Worm (Caenorhabditis elegans) whole organism, mixed stage, embryonic: ENCODE data around the gene nhr-213.
A peak's percentile ranks its signal among the peaks of the same experiment; 100 is the strongest.

Experiments used
- M03D4.4 ChIP-seq: sonication (generic microtip); optimal IDR thresholded peaks from 2 replicates; lab custom pipeline; 2017; ENCODE audit warnings: mild to moderate bottlenecking, missing genetic modification characterization, missing compliant biosample characterization
- bed-3 ChIP-seq: fragments of 200-800 bp; sonication (Bioruptor generic); optimal IDR thresholded peaks from 3 replicates; lab custom pipeline; 2018; ENCODE audit warnings: mild to moderate bottlenecking, missing genetic modification characterization, moderate library complexity, missing compliant biosample characterization
- blmp-1 ChIP-seq: fragments of 150-350 bp; optimal IDR thresholded peaks from 2 replicates; lab custom pipeline; 2014; ENCODE audit warnings: missing biosample characterization, missing genetic modification characterization
- ceh-39 ChIP-seq: fragments of 150-350 bp; optimal IDR thresholded peaks from 2 replicates; lab custom pipeline; 2014; ENCODE audit warnings: missing biosample characterization, missing genetic modification characterization
- ceh-43 ChIP-seq: fragments of 200-800 bp; sonication (Bioruptor generic); optimal IDR thresholded peaks from 2 replicates; lab custom pipeline; 2018; ENCODE audit warnings: mild to moderate bottlenecking, missing genetic modification characterization, moderate library complexity, missing compliant biosample characterization
- ceh-83 ChIP-seq: fragments of 200-800 bp; sonication (Bioruptor generic); optimal IDR thresholded peaks from 2 replicates; lab custom pipeline; 2018; ENCODE audit warnings: mild to moderate bottlenecking, missing genetic modification characterization, missing compliant biosample characterization
- ces-1 ChIP-seq: fragments of 150-350 bp; optimal IDR thresholded peaks from 2 replicates; lab custom pipeline; 2014; ENCODE audit warnings: missing biosample characterization, missing genetic modification reagents, missing genetic modification characterization
- cnd-1 ChIP-seq: fragments of 200-800 bp; sonication (Bioruptor generic); optimal IDR thresholded peaks from 2 replicates; lab custom pipeline; 2018; ENCODE audit warnings: mild to moderate bottlenecking, missing genetic modification characterization, missing compliant biosample characterization
- elt-1 ChIP-seq: sonication (generic microtip); optimal IDR thresholded peaks from 2 replicates; lab custom pipeline; 2017; ENCODE audit warnings: missing genetic modification characterization, mild to moderate bottlenecking, missing compliant biosample characterization, antibody characterized with exemption, moderate library complexity, borderline replicate concordance; ENCODE audit not compliant: insufficient read depth
- elt-3 ChIP-seq: fragments of 150-350 bp; optimal IDR thresholded peaks from 2 replicates; lab custom pipeline; 2014; ENCODE audit warnings: missing biosample characterization, missing genetic modification characterization
- flh-1 ChIP-seq: fragments of 200-800 bp; sonication (Bioruptor generic); optimal IDR thresholded peaks from 2 replicates; lab custom pipeline; 2018; ENCODE audit warnings: mild to moderate bottlenecking, missing genetic modification characterization, moderate library complexity, missing compliant biosample characterization
- ham-2 ChIP-seq: fragments of 200-800 bp; sonication (Bioruptor generic); optimal IDR thresholded peaks from 2 replicates; lab custom pipeline; 2018; ENCODE audit warnings: mild to moderate bottlenecking, missing genetic modification characterization, missing compliant biosample characterization
- hlh-1 ChIP-seq: fragments of 150-350 bp; optimal IDR thresholded peaks from 2 replicates; lab custom pipeline; 2014; ENCODE audit warnings: missing biosample characterization, missing genetic modification reagents, missing genetic modification characterization
- lin-13 ChIP-seq: fragments of 150-350 bp; optimal IDR thresholded peaks from 2 replicates; lab custom pipeline; 2014; ENCODE audit warnings: missing biosample characterization, missing genetic modification characterization
- lin-32 ChIP-seq: fragments of 200-800 bp; sonication (Bioruptor generic); optimal IDR thresholded peaks from 2 replicates; lab custom pipeline; 2018; ENCODE audit warnings: mild to moderate bottlenecking, missing genetic modification characterization, missing compliant biosample characterization
- lsy-2 ChIP-seq: fragments of 150-350 bp; optimal IDR thresholded peaks from 2 replicates; lab custom pipeline; 2014; ENCODE audit warnings: missing biosample characterization, missing genetic modification characterization
- mab-5 ChIP-seq: fragments of 150-350 bp; optimal IDR thresholded peaks from 2 replicates; lab custom pipeline; 2014; ENCODE audit warnings: missing biosample characterization, missing genetic modification characterization
- mls-2 ChIP-seq: sonication (generic microtip); optimal IDR thresholded peaks from 2 replicates; lab custom pipeline; 2016; ENCODE audit warnings: mild to moderate bottlenecking, missing genetic modification characterization, moderate library complexity, missing compliant biosample characterization
- nhr-12 ChIP-seq: fragments of 150-350 bp; optimal IDR thresholded peaks from 2 replicates; lab custom pipeline; 2014; ENCODE audit warnings: missing biosample characterization, missing genetic modification characterization
- nhr-2 ChIP-seq: fragments of 150-350 bp; optimal IDR thresholded peaks from 2 replicates; lab custom pipeline; 2014; ENCODE audit warnings: missing biosample characterization, missing genetic modification characterization
- nhr-237 ChIP-seq: fragments of 150-350 bp; optimal IDR thresholded peaks from 2 replicates; lab custom pipeline; 2014; ENCODE audit warnings: missing biosample characterization, missing genetic modification characterization
- nhr-28 ChIP-seq: fragments of 150-350 bp; optimal IDR thresholded peaks from 2 replicates; lab custom pipeline; 2014; ENCODE audit warnings: missing biosample characterization, missing genetic modification characterization
- pha-4 ChIP-seq: fragments of 150-350 bp; optimal IDR thresholded peaks from 2 replicates; lab custom pipeline; 2018; ENCODE audit warnings: missing biosample characterization, missing genetic modification reagents, missing genetic modification characterization
- sem-2 ChIP-seq: fragments of 200-800 bp; sonication (Bioruptor generic); optimal IDR thresholded peaks from 2 replicates; lab custom pipeline; 2018; ENCODE audit warnings: mild to moderate bottlenecking, missing genetic modification characterization, missing compliant biosample characterization
- sptf-1 ChIP-seq: sonication (generic microtip); optimal IDR thresholded peaks from 2 replicates; lab custom pipeline; 2017; ENCODE audit warnings: mild to moderate bottlenecking, missing genetic modification characterization, moderate library complexity, missing compliant biosample characterization
- tbx-8 ChIP-seq: fragments of 200-800 bp; sonication (Bioruptor generic); optimal IDR thresholded peaks from 2 replicates; lab custom pipeline; 2018; ENCODE audit warnings: mild to moderate bottlenecking, missing genetic modification characterization, moderate library complexity, missing compliant biosample characterization
- unc-39 ChIP-seq: fragments of 150-350 bp; optimal IDR thresholded peaks from 2 replicates; lab custom pipeline; 2014; ENCODE audit warnings: missing biosample characterization, missing genetic modification characterization
- unc-62 ChIP-seq: fragments of 150-350 bp; optimal IDR thresholded peaks from 2 replicates; lab custom pipeline; 2014; ENCODE audit warnings: missing biosample characterization, missing genetic modification reagents, missing genetic modification characterization

nhr-213 gene

ce11 chrV:15888751-15889150, 7.8 kb downstream of the nhr-213 start, which contains the start of gene cgt-1:
Gene cgt-1, minus strand, starts transcription at chrV:15888851.
- TF ChIP-seq nhr-28 (tag; lab: Kevin White, UChicago): no peak
- no peak for TF ChIP-seq ceh-43 (GFP tag; lab: Kevin White, UChicago)
- TF ChIP-seq lsy-2 (tag; lab: Kevin White, UChicago): no peak
- TF ChIP-seq blmp-1 (tag; lab: Kevin White, UChicago): no peak
- no peak for TF ChIP-seq lin-32 (GFP tag; lab: Kevin White, UChicago)
- no peak for TF ChIP-seq cnd-1 (tag; lab: Kevin White, UChicago)
- no peak for TF ChIP-seq ceh-39
- TF ChIP-seq sptf-1: no peak
- no peak for TF ChIP-seq tbx-8

ce11 chrV:15887708-15888295, 8.8 kb downstream of the nhr-213 start:
- TF ChIP-seq bed-3 (GFP tag; lab: Kevin White, UChicago): no peak

- no peak for TF ChIP-seq unc-39 (tag; lab: Kevin White, UChicago)
- no peak for TF ChIP-seq pha-4 (tag; lab: Kevin White, UChicago)
Measured at ce11 chrV:15885967-15886366, 10.6 kb downstream of the nhr-213 start, which contains the start of gene T06C12.9. Gene T06C12.9, minus strand, starts transcription at chrV:15886067.

ce11 chrV:15884698-15885097, 11.9 kb downstream of the nhr-213 start, which contains the start of gene oac-42:
Gene oac-42, minus strand, starts transcription at chrV:15884798.
- TF ChIP-seq ceh-83 (GFP tag; lab: Kevin White, UChicago): no peak
- TF ChIP-seq elt-3: no peak
- no peak for TF ChIP-seq tbx-8
- TF ChIP-seq mab-5: no peak
- TF ChIP-seq nhr-12 (tag; lab: Kevin White, UChicago): no peak
- TF ChIP-seq ces-1 (GFP tag; lab: Kevin White, UChicago): no peak
- no peak for TF ChIP-seq elt-1 (tag; lab: Kevin White, UChicago)
- no peak for TF ChIP-seq lin-13 (tag; lab: Kevin White, UChicago)
- no peak for TF ChIP-seq nhr-28 (tag; lab: Kevin White, UChicago)
- TF ChIP-seq mls-2 (tag; lab: Kevin White, UChicago): no peak
- no peak for TF ChIP-seq nhr-2
- TF ChIP-seq flh-1 (GFP tag; lab: Kevin White, UChicago): no peak
- no peak for TF ChIP-seq blmp-1 (tag; lab: Kevin White, UChicago)
- no peak for TF ChIP-seq sem-2 (GFP tag; lab: Kevin White, UChicago)
- no peak for TF ChIP-seq pha-4 (tag; lab: Kevin White, UChicago)
- no peak for TF ChIP-seq ceh-39
- no peak for TF ChIP-seq ceh-43 (GFP tag; lab: Kevin White, UChicago)

ce11 chrV:15880705-15881104, 15.9 kb downstream of the nhr-213 start:
- TF ChIP-seq tbx-8 (no peak), nhr-237 (peak; percentile 57)

ce11 chrV:15880033-15880432, 16.5 kb downstream of the nhr-213 start:
- TF ChIP-seq nhr-237 (no peak), cnd-1 (tag; lab: Kevin White, UChicago) (no peak), hlh-1 (tag; lab: Kevin White, UChicago) (no peak), bed-3 (GFP tag; lab: Kevin White, UChicago) (no peak), nhr-2 (no peak), lin-32 (GFP tag; lab: Kevin White, UChicago) (no peak), elt-3 (no peak), M03D4.4 (tag; lab: Kevin White, UChicago) (no peak), lin-13 (tag; lab: Kevin White, UChicago) (no peak), ham-2 (GFP tag; lab: Kevin White, UChicago) (no peak), unc-62 (GFP tag; lab: Kevin White, UChicago) (no peak)

- TF ChIP-seq unc-62 (GFP tag; lab: Kevin White, UChicago) (no peak), sptf-1 (no peak), hlh-1 (tag; lab: Kevin White, UChicago) (no peak), tbx-8 (no peak), ham-2 (GFP tag; lab: Kevin White, UChicago) (no peak), nhr-237 (no peak), M03D4.4 (tag; lab: Kevin White, UChicago) (no peak)
Measured at ce11 chrV:15879508-15879907, 17.1 kb downstream of the nhr-213 start, which contains the start of gene nhr-84. Gene nhr-84, minus strand, starts transcription at chrV:15879608.
